Worm (Caenorhabditis elegans): ENCODE data around the gene T27A8.3.
A peak's percentile ranks its signal among the peaks of the same experiment; 100 is the strongest.

T27A8.3 gene

DNA sequence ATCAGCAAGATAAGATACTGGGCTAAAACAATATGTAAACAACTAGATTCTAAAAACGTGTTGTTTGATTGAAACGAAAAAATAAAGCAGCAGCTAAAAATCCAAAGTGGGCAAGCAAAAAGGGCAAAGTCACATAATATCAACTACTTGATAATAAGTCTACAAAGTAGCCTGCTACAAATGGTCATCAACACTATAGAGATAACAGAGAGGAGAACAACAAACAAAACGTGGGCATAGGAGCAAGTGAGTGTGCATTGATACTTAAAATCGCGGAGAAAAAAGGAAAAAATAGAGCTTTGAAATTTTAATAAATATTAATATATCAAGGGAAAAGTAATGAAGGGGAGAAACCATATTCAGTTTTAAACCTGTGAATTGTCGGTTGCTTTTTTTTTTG, 20.7 kb upstream of the T27A8.3 start:
- peak; percentile 21 for TF ChIP-seq pqm-1 (tag; optimal IDR thresholded peaks at IDR 0.05)
- peak in 1 of 2 experiments; percentile 34 for TF ChIP-seq mdl-1 (tag; optimal IDR thresholded peaks at IDR 0.05)
- no peak for TF ChIP-seq lin-29 (GFP tag; IDR thresholded peaks at IDR 0.05)
- TF ChIP-seq daf-16 (GFP tag; optimal IDR thresholded peaks at IDR 0.05), result no peak
- TF ChIP-seq daf-16 (tag; optimal IDR thresholded peaks at IDR 0.05), result peak; percentile 93
- TF ChIP-seq ces-1 (GFP tag; optimal IDR thresholded peaks at IDR 0.05), result no peak
- TF ChIP-seq nhr-41 (GFP tag; IDR thresholded peaks at IDR 0.05), result no peak
- TF ChIP-seq ctbp-1 (GFP tag; IDR thresholded peaks at IDR 0.05), result no peak
- TF ChIP-seq nhr-25 (tag; optimal IDR thresholded peaks at IDR 0.05; ENCODE audit: borderline replicate concordance, insufficient read depth), result no peak
- peak; percentile 35 for TF ChIP-seq hlh-11 (tag; optimal IDR thresholded peaks at IDR 0.05)
- TF ChIP-seq dmd-6 (GFP tag; IDR thresholded peaks at IDR 0.05), result 0 out of 2 replicates have a peak, but pooled peaks have one; percentile 16
- no peak for TF ChIP-seq ceh-20 (GFP tag; IDR thresholded peaks at IDR 0.05)
- peak; percentile 22 for TF ChIP-seq nhr-77 (tag; optimal IDR thresholded peaks at IDR 0.05)
- TF ChIP-seq dve-1 (tag; optimal IDR thresholded peaks at IDR 0.05; ENCODE audit: insufficient read depth), result peak; percentile 19
- no peak for TF ChIP-seq ztf-7 (tag; optimal IDR thresholded peaks at IDR 0.05)
- no peak for TF ChIP-seq arid-1 (GFP tag; conservative IDR thresholded peaks at IDR 0.05)
- no peak for TF ChIP-seq snpc-4 (tag; optimal IDR thresholded peaks at IDR 0.05)
- TF ChIP-seq nhr-28 (tag; optimal IDR thresholded peaks at IDR 0.05), result peak; percentile 95
- no peak for TF ChIP-seq aha-1 (tag)
- TF ChIP-seq unc-39 (tag; optimal IDR thresholded peaks at IDR 0.05), result no peak

ce11 chrX:16042480-16042879, 20.0 kb upstream of the T27A8.3 start:
- TF ChIP-seq nhr-76 (tag; optimal IDR thresholded peaks at IDR 0.05) (no peak), nhr-28 (tag; optimal IDR thresholded peaks at IDR 0.05) (no peak), daf-16 (GFP tag; optimal IDR thresholded peaks at IDR 0.05) (no peak), daf-16 (tag; optimal IDR thresholded peaks at IDR 0.05) (peak; percentile 56), nhr-41 (GFP tag; IDR thresholded peaks at IDR 0.05) (peak; percentile 44; the same call in 1 of the 2 replicates), D1046.2 (GFP tag; IDR thresholded peaks at IDR 0.05) (no peak), tra-1 (GFP tag; IDR thresholded peaks at IDR 0.05) (peak; percentile 37; the same call in 1 of the 2 replicates), aha-1 (tag) (no peak), aly-2 (tag; optimal IDR thresholded peaks at IDR 0.05) (no peak), lin-15B (tag; optimal IDR thresholded peaks at IDR 0.05) (no peak), dve-1 (tag; optimal IDR thresholded peaks at IDR 0.05; ENCODE audit: insufficient read depth) (peak; percentile 29), F37D6.2 (tag; optimal IDR thresholded peaks at IDR 0.05) (no peak), snpc-1.2 (GFP tag; IDR thresholded peaks at IDR 0.05) (0 out of 2 replicates have a peak, but pooled peaks have one; percentile 54), skn-1 (tag; optimal IDR thresholded peaks at IDR 0.05) (no peak), unc-130 (GFP tag; optimal IDR thresholded peaks at IDR 0.05) (no peak), tag-97 (GFP tag; IDR thresholded peaks at IDR 0.05) (no peak), dmd-6 (GFP tag; IDR thresholded peaks at IDR 0.05) (peak; percentile 41; the same call in 1 of the 2 replicates), php-3 (GFP tag; IDR thresholded peaks at IDR 0.05) (0 out of 2 replicates have a peak, but pooled peaks have one; percentile 48)

DNA sequence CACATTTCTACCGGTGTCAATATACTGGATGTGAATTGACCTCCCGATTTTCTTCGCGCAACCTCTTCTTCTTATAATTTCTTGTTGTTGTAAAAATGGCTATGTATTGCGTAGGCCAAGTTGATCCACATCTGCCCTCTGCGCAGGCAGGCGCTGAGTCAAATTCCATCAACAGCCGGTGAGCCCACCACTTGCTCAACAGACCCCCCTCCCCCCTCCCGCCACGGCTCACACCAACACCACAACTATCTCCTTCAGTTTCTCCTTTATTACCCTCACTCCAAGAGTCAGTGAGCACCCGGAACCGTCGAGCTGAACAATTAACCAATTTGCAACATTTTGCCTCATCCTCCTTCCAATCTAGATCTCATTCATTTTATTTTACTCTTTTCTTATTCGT, 18.2 kb upstream of the T27A8.3 start:
- TF ChIP-seq unc-62 (GFP tag; optimal IDR thresholded peaks at IDR 0.05 in 1 of 2) (peak in 1 of 2 experiments; percentile 48), unc-62 (tag; optimal IDR thresholded peaks at IDR 0.05) (no peak), set-16 (GFP tag; IDR thresholded peaks at IDR 0.05) (peak; percentile 63), ama-1 (optimal IDR thresholded peaks at IDR 0.05) (no peak)

ce11 chrX:16046379-16046778, 16.1 kb upstream of the T27A8.3 start:
- TF ChIP-seq gei-8 (GFP tag; optimal IDR thresholded peaks at IDR 0.05) (no peak), aha-1 (tag) (peak; percentile 98), dmd-8 (GFP tag; IDR thresholded peaks at IDR 0.05) (no peak), fkh-10 (GFP tag; optimal IDR thresholded peaks at IDR 0.05) (no peak), ceh-20 (GFP tag; IDR thresholded peaks at IDR 0.05) (no peak), F10B5.3 (tag; optimal IDR thresholded peaks at IDR 0.05) (no peak), jun-1 (tag; optimal IDR thresholded peaks at IDR 0.05) (no peak), Y5F2A.4 (GFP tag; optimal IDR thresholded peaks at IDR 0.05) (no peak), F44E2.7 (GFP tag; IDR thresholded peaks at IDR 0.05) (no peak), snpc-1.2 (GFP tag; IDR thresholded peaks at IDR 0.05) (no peak), dmd-6 (GFP tag; IDR thresholded peaks at IDR 0.05) (no peak), unc-62 (GFP tag; optimal IDR thresholded peaks at IDR 0.05 in 1 of 2) (peak in 1 of 2 experiments; percentile 85), unc-62 (tag; optimal IDR thresholded peaks at IDR 0.05) (no peak), dmd-9 (GFP tag; IDR thresholded peaks at IDR 0.05) (no peak), daf-12 (tag; optimal IDR thresholded peaks at IDR 0.05) (no peak), F26F4.8 (GFP tag; conservative IDR thresholded peaks at IDR 0.05) (no peak), nhr-102 (tag; optimal IDR thresholded peaks at IDR 0.05) (no peak), Y75B8A.6 (GFP tag; IDR thresholded peaks at IDR 0.05) (no peak), spr-3 (GFP tag; optimal IDR thresholded peaks at IDR 0.05) (no peak)

Data from whole organism, L4 larva.